Fruit fly (Drosophila melanogaster) whole organism, prepupa: Measurements from ENCODE around the gene CG42307.

Source experiments
- CG6276 ChIP-seq: fragments of 200-800 bp; sonication (Bioruptor generic); optimal IDR thresholded peaks from 2 replicates; lab custom pipeline; 2017; ENCODE audit warnings: missing biosample characterization, mild to moderate bottlenecking, missing genetic modification characterization
- Lpt ChIP-seq: fragments of 200-800 bp; sonication (Bioruptor generic); optimal IDR thresholded peaks from 3 replicates; lab custom pipeline; 2016; ENCODE audit warnings: missing biosample characterization, missing genetic modification characterization
- OdsH ChIP-seq: fragments of 200-800 bp; sonication (Bioruptor generic); optimal IDR thresholded peaks from 3 replicates; lab custom pipeline; 2016; ENCODE audit warnings: missing biosample characterization, missing genetic modification characterization
- acj6 ChIP-seq: fragments of 200-800 bp; sonication (Bioruptor generic); optimal IDR thresholded peaks from 3 replicates; lab custom pipeline; 2016; ENCODE audit warnings: missing biosample characterization, missing genetic modification characterization
- cyc ChIP-seq: fragments of 200-800 bp; sonication (Bioruptor generic); optimal IDR thresholded peaks from 3 replicates; lab custom pipeline; 2016; ENCODE audit warnings: missing biosample characterization, missing genetic modification characterization
- dac ChIP-seq: fragments of 200-800 bp; sonication (Bioruptor generic); optimal IDR thresholded peaks from 2 replicates; lab custom pipeline; 2017; ENCODE audit warnings: missing biosample characterization, mild to moderate bottlenecking, missing genetic modification characterization
- fd59A ChIP-seq: fragments of 200-800 bp; sonication (Bioruptor generic); optimal IDR thresholded peaks from 2 replicates; lab custom pipeline; 2017; ENCODE audit warnings: missing biosample characterization, mild to moderate bottlenecking, missing genetic modification characterization, missing genetic modification reagents

DNA sequence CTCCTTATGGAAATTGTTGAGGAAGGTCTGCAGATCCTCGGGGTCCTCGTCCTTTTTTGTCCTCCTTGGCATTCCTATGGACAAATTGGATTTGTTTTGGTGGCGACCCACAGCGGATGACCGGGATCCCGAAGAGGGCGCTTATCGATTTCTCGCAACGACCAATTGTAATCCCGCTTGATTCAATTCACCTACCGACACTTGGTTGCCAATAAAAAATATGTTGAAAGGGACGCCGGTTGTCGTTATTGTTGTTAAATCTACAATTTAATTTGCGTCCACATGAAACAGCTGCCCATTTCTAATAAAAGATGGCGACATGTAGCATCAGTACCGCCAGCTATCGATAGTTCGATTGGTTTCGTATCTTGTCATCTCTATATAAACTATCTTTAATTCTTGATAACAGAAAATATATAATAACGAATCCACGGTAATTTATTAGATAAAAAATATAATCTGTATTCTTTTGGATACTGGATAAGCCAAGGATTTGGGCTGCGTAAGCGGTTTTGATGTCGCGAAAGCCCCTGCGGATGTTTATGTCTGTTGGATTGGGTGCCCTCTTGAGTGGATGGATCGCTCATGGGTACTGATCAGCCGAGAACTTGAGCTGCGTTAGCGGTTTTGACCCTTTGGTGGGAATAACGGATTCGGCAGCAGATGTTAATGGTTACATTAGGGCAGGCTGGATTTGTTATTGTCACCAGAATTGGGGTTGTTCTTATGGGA, 27.6 kb downstream of the CG42307 start, which contains the start of gene CTCF:
- TF ChIP-seq dac (no peak), OdsH (no peak), CG6276 (GFP tag; lab: Kevin White, UChicago) (no peak), cyc (GFP tag; lab: Kevin White, UChicago) (peak; percentile 38), acj6 (GFP tag; lab: Kevin White, UChicago) (no peak), fd59A (no peak), Lpt (no peak)
